Worm (Caenorhabditis elegans): ENCODE measurements around the gene nep-22.

DNA sequence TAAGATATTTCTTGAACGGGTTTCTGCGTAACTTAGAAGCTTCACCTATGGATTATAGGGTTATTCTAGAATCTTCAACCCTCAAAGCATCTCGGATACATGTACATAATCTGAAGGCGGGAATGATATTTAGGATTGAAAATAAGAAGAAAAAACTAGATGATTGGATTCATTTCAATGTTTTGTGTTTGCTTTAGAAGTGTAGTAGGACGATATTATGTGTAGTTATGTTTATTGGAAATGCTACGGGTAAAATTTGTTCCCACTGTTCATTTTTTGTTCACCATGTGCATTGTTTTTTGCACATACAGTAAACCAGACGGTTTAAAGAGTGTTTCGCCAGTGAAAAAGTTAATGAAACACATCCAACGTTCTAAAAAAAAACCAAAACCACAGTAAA lies 22.9 kb upstream of the nep-22 start:
- TF ChIP-seq dao-5 (tag; optimal IDR thresholded peaks at IDR 0.05), result no peak
- TF ChIP-seq W03F9.2 (tag; optimal IDR thresholded peaks at IDR 0.05), result no peak
- no peak for TF ChIP-seq him-1 (tag; optimal IDR thresholded peaks at IDR 0.05)

All from whole organism, L4/young adult.